Fruit fly (Drosophila melanogaster) whole organism, prepupa: ENCODE results near the gene Nopp140.

Experiments
- Blimp-1 ChIP-seq: fragments of 200-800 bp; sonication (Bioruptor generic); optimal IDR thresholded peaks from 3 replicates; lab custom pipeline; 2017; ENCODE audit warnings: missing biosample characterization, missing genetic modification characterization, mild to moderate bottlenecking, moderate library complexity, missing genetic modification reagents
- CG10631 ChIP-seq: fragments of 200-800 bp; sonication (Bioruptor generic); optimal IDR thresholded peaks from 2 replicates; lab custom pipeline; 2016; ENCODE audit warnings: missing biosample characterization, missing genetic modification characterization
- CG10669 ChIP-seq: fragments of 200-800 bp; sonication (Bioruptor generic); optimal IDR thresholded peaks from 3 replicates; lab custom pipeline; 2018; ENCODE audit warnings: missing biosample characterization, mild to moderate bottlenecking, missing genetic modification characterization, moderate library complexity
- CG1621 ChIP-seq: fragments of 200-800 bp; sonication (Bioruptor generic); optimal IDR thresholded peaks from 3 replicates; lab custom pipeline; 2018; ENCODE audit warnings: missing biosample characterization, mild to moderate bottlenecking, missing genetic modification characterization
- CG16779 ChIP-seq: fragments of 200-800 bp; sonication (Bioruptor generic); optimal IDR thresholded peaks from 3 replicates; lab custom pipeline; 2017; ENCODE audit warnings: missing biosample characterization, mild to moderate bottlenecking, missing genetic modification characterization
- CG31627 ChIP-seq: fragments of 200-800 bp; sonication (Bioruptor generic); optimal IDR thresholded peaks from 3 replicates; lab custom pipeline; 2016; ENCODE audit warnings: missing biosample characterization, missing genetic modification characterization
- CG32006 ChIP-seq: fragments of 200-800 bp; sonication (Bioruptor generic); optimal IDR thresholded peaks from 3 replicates; lab custom pipeline; 2017; ENCODE audit warnings: missing biosample characterization, mild to moderate bottlenecking, missing genetic modification characterization
- CG34406 ChIP-seq: fragments of 200-800 bp; sonication (Bioruptor generic); optimal IDR thresholded peaks from 3 replicates; lab custom pipeline; 2016; ENCODE audit warnings: missing biosample characterization, missing genetic modification characterization
- CG6163 ChIP-seq: fragments of 200-800 bp; sonication (Bioruptor generic); IDR thresholded peaks from 3 replicates; pipeline ENCODE4 v1.3.6; 2022; ENCODE audit warnings: missing biosample characterization, missing genetic modification characterization
- CG6276 ChIP-seq: fragments of 200-800 bp; sonication (Bioruptor generic); optimal IDR thresholded peaks from 2 replicates; lab custom pipeline; 2017; ENCODE audit warnings: missing biosample characterization, mild to moderate bottlenecking, missing genetic modification characterization
- CG6792 ChIP-seq: fragments of 200-800 bp; sonication (Bioruptor generic); optimal IDR thresholded peaks from 3 replicates; lab custom pipeline; 2016; ENCODE audit warnings: missing biosample characterization, missing genetic modification characterization
- CG6808 ChIP-seq: fragments of 200-800 bp; sonication (Bioruptor generic); optimal IDR thresholded peaks from 3 replicates; lab custom pipeline; 2017; ENCODE audit warnings: missing biosample characterization, missing genetic modification characterization, mild to moderate bottlenecking, moderate library complexity, missing genetic modification reagents
- CG6854 ChIP-seq: fragments of 200-800 bp; sonication (Bioruptor generic); optimal IDR thresholded peaks from 2 replicates; lab custom pipeline; 2017; ENCODE audit warnings: missing biosample characterization, mild to moderate bottlenecking, missing genetic modification characterization
- CG7368 ChIP-seq: fragments of 200-800 bp; sonication (Bioruptor generic); optimal IDR thresholded peaks from 3 replicates; lab custom pipeline; 2016; ENCODE audit warnings: missing biosample characterization, missing genetic modification characterization
- CG8119 ChIP-seq: fragments of 200-800 bp; sonication (Bioruptor generic); IDR thresholded peaks from 3 replicates; pipeline ENCODE4 v1.3.6; 2022; ENCODE audit warnings: missing biosample characterization, missing genetic modification characterization
- CG8319 ChIP-seq: fragments of 200-800 bp; sonication (Bioruptor generic); optimal IDR thresholded peaks from 3 replicates; lab custom pipeline; 2016; ENCODE audit warnings: missing biosample characterization, missing genetic modification characterization
- CG9139 ChIP-seq: fragments of 200-800 bp; sonication (Bioruptor generic); optimal IDR thresholded peaks from 3 replicates; lab custom pipeline; 2017; ENCODE audit warnings: missing biosample characterization, mild to moderate bottlenecking, missing genetic modification characterization
- Eip75B ChIP-seq: fragments of 200-800 bp; sonication (Bioruptor generic); optimal IDR thresholded peaks from 3 replicates; lab custom pipeline; 2016; ENCODE audit warnings: missing biosample characterization, missing genetic modification characterization
- Eip78C ChIP-seq: fragments of 200-800 bp; sonication (Bioruptor generic); peaks from one replicate; lab custom pipeline; 2016; ENCODE audit warnings: missing biosample characterization, missing genetic modification characterization
- Ets21C ChIP-seq: fragments of 200-800 bp; sonication (Bioruptor generic); optimal IDR thresholded peaks from 3 replicates; lab custom pipeline; 2016; ENCODE audit warnings: missing biosample characterization, missing genetic modification characterization
- Ets96B ChIP-seq: fragments of 200-800 bp; optimal IDR thresholded peaks from 2 replicates; lab custom pipeline; 2019; ENCODE audit warnings: missing biosample characterization, mild to moderate bottlenecking, missing genetic modification characterization, moderate library complexity
- Gug ChIP-seq: fragments of 200-800 bp; sonication (Bioruptor generic); IDR thresholded peaks from 2 replicates; pipeline ENCODE4 v1.3.6; 2022; ENCODE audit warnings: missing biosample characterization, missing genetic modification characterization
- Hr38 ChIP-seq: sonication (Bioruptor generic); optimal IDR thresholded peaks from 2 replicates; lab custom pipeline; 2016; ENCODE audit warnings: missing biosample characterization, missing genetic modification characterization
- Hr39 ChIP-seq: fragments of 200-800 bp; sonication (Bioruptor generic); optimal IDR thresholded peaks from 2 replicates; lab custom pipeline; 2016; ENCODE audit warnings: missing biosample characterization, missing genetic modification characterization
- Hr4 ChIP-seq: fragments of 200-800 bp; sonication (Bioruptor generic); optimal IDR thresholded peaks from 3 replicates; lab custom pipeline; 2016; ENCODE audit warnings: missing biosample characterization, missing genetic modification characterization
- Met ChIP-seq: fragments of 200-800 bp; sonication (Bioruptor generic); optimal IDR thresholded peaks from 3 replicates; lab custom pipeline; 2016; ENCODE audit warnings: missing biosample characterization, missing genetic modification characterization
- Smox ChIP-seq: fragments of 200-800 bp; sonication (Bioruptor generic); optimal IDR thresholded peaks from 3 replicates; lab custom pipeline; 2016; ENCODE audit warnings: missing biosample characterization, missing genetic modification characterization
- Sox102F ChIP-seq: fragments of 200-800 bp; sonication (Bioruptor generic); optimal IDR thresholded peaks from 2 replicates; lab custom pipeline; 2016; ENCODE audit warnings: missing biosample characterization, mild to moderate bottlenecking, missing genetic modification characterization
- Sox15 ChIP-seq: fragments of 200-800 bp; sonication (Bioruptor generic); optimal IDR thresholded peaks from 3 replicates; lab custom pipeline; 2016; ENCODE audit warnings: missing biosample characterization, missing genetic modification characterization
- achi ChIP-seq: fragments of 200-800 bp; sonication (Bioruptor generic); optimal IDR thresholded peaks from 3 replicates; lab custom pipeline; 2016; ENCODE audit warnings: missing biosample characterization, missing genetic modification characterization
- acj6 ChIP-seq: fragments of 200-800 bp; sonication (Bioruptor generic); optimal IDR thresholded peaks from 3 replicates; lab custom pipeline; 2016; ENCODE audit warnings: missing biosample characterization, missing genetic modification characterization
- cyc ChIP-seq: fragments of 200-800 bp; sonication (Bioruptor generic); optimal IDR thresholded peaks from 3 replicates; lab custom pipeline; 2016; ENCODE audit warnings: missing biosample characterization, missing genetic modification characterization
- eg ChIP-seq: fragments of 200-800 bp; sonication (Bioruptor generic); IDR thresholded peaks from 3 replicates; pipeline ENCODE4 v1.3.6; 2022; ENCODE audit warnings: missing biosample characterization, missing genetic modification characterization
- fd59A ChIP-seq: fragments of 200-800 bp; sonication (Bioruptor generic); optimal IDR thresholded peaks from 2 replicates; lab custom pipeline; 2017; ENCODE audit warnings: missing biosample characterization, mild to moderate bottlenecking, missing genetic modification characterization, missing genetic modification reagents
- fd85E ChIP-seq: fragments of 200-800 bp; sonication (Bioruptor generic); optimal IDR thresholded peaks from 3 replicates; lab custom pipeline; 2016; ENCODE audit warnings: missing biosample characterization, missing genetic modification characterization
- lz ChIP-seq: fragments of 200-800 bp; sonication (Bioruptor generic); optimal IDR thresholded peaks from 3 replicates; lab custom pipeline; 2016; ENCODE audit warnings: missing biosample characterization, missing genetic modification characterization
- net ChIP-seq: fragments of 200-800 bp; sonication (Bioruptor generic); optimal IDR thresholded peaks from 3 replicates; lab custom pipeline; 2016; ENCODE audit warnings: missing biosample characterization, missing genetic modification characterization
- pdm3 ChIP-seq: fragments of 200-800 bp; sonication (Bioruptor generic); optimal IDR thresholded peaks from 3 replicates; lab custom pipeline; 2016; ENCODE audit warnings: missing biosample characterization, missing genetic modification characterization
- svp ChIP-seq: fragments of 200-800 bp; sonication (Bioruptor generic); peaks from one replicate; lab custom pipeline; 2016; ENCODE audit warnings: missing biosample characterization, missing genetic modification characterization
- topi ChIP-seq: fragments of 200-800 bp; sonication (Bioruptor generic); optimal IDR thresholded peaks from 3 replicates; lab custom pipeline; 2016; ENCODE audit warnings: missing biosample characterization, missing genetic modification characterization
- vri ChIP-seq: fragments of 200-800 bp; sonication (Bioruptor generic); optimal IDR thresholded peaks from 3 replicates; lab custom pipeline; 2016; ENCODE audit warnings: missing biosample characterization, mild to moderate bottlenecking, missing genetic modification characterization

Nopp140 gene

dm6 chr3L:21841079-21841478 is 8.5 kb downstream of the Nopp140 start, which contains the start of gene P5CDh1 (continued):
- no peak for TF ChIP-seq CG31627 (GFP tag; lab: Kevin White, UChicago)
- TF ChIP-seq pdm3, result no peak
- TF ChIP-seq Ets96B (tag; lab: Kevin White, UChicago), result no peak
- TF ChIP-seq CG1621, result peak; percentile 65
- peak; percentile 66; the same call in 2 of the 3 replicates for TF ChIP-seq eg (GFP tag; lab: Robert Waterston, UW)
- no peak for TF ChIP-seq CG8119 (GFP tag; lab: Robert Waterston, UW)
- TF ChIP-seq net, result no peak
- TF ChIP-seq CG6276 (GFP tag; lab: Kevin White, UChicago), result no peak
- TF ChIP-seq Hr38, result no peak
- TF ChIP-seq CG7368 (GFP tag; lab: Kevin White, UChicago), result no peak
- TF ChIP-seq Sox15 (GFP tag; lab: Kevin White, UChicago), result no peak
- TF ChIP-seq Met (GFP tag; lab: Kevin White, UChicago), result no peak
- peak; percentile 47; the same call in 1 of the 3 replicates for TF ChIP-seq CG6163 (GFP tag; lab: Robert Waterston, UW)
- no peak for TF ChIP-seq CG16779 (tag; lab: Kevin White, UChicago)
- TF ChIP-seq CG6792 (GFP tag; lab: Kevin White, UChicago), result no peak
- TF ChIP-seq topi (GFP tag; lab: Kevin White, UChicago), result no peak
- TF ChIP-seq Blimp-1 (GFP tag; lab: Kevin White, UChicago), result no peak
- no peak for TF ChIP-seq Smox (GFP tag; lab: Kevin White, UChicago)
- peak; percentile 25 for TF ChIP-seq cyc (GFP tag; lab: Kevin White, UChicago)
- no peak for TF ChIP-seq fd85E (GFP tag; lab: Kevin White, UChicago)
- TF ChIP-seq fd59A (GFP tag; lab: Kevin White, UChicago), result no peak
- TF ChIP-seq Eip75B (GFP tag; lab: Kevin White, UChicago), result no peak
- TF ChIP-seq achi, result no peak
- no peak for TF ChIP-seq CG6808 (GFP tag; lab: Kevin White, UChicago)
- TF ChIP-seq CG6854 (GFP tag; lab: Kevin White, UChicago), result no peak
- TF ChIP-seq Ets21C (GFP tag; lab: Kevin White, UChicago), result no peak
- no peak for TF ChIP-seq Sox102F (GFP tag; lab: Kevin White, UChicago)
- TF ChIP-seq svp (GFP tag; lab: Kevin White, UChicago), result no peak
- TF ChIP-seq acj6 (GFP tag; lab: Kevin White, UChicago), result no peak
- TF ChIP-seq CG34406 (GFP tag; lab: Kevin White, UChicago), result no peak
- no peak for TF ChIP-seq Hr4
- no peak for TF ChIP-seq CG8319
- no peak for TF ChIP-seq CG10631 (GFP tag; lab: Kevin White, UChicago)
- TF ChIP-seq CG10669, result no peak
- TF ChIP-seq Hr39 (GFP tag; lab: Kevin White, UChicago), result no peak
- no peak for TF ChIP-seq Gug (GFP tag; lab: Robert Waterston, UW)
- peak; percentile 43 for TF ChIP-seq Eip78C (GFP tag; lab: Kevin White, UChicago)

dm6 chr3L:21842286-21842685 is 9.7 kb downstream of the Nopp140 start, which contains the start of gene CG14563:
Gene CG14563, minus strand, starts transcription at chr3L:21842386.
- TF ChIP-seq lz (GFP tag; lab: Kevin White, UChicago) (no peak), CG32006 (no peak), Sox15 (GFP tag; lab: Kevin White, UChicago) (no peak), CG9139 (no peak)
- TF ChIP-seq, all 60 proteins: peak for 0

- TF ChIP-seq pdm3 (no peak), Eip78C (GFP tag; lab: Kevin White, UChicago) (peak; percentile 33), eg (GFP tag; lab: Robert Waterston, UW) (peak; percentile 11; the same call in 1 of the 3 replicates), vri (GFP tag; lab: Kevin White, UChicago) (no peak), CG6163 (GFP tag; lab: Robert Waterston, UW) (0 out of 3 replicates have a peak, but pooled peaks have one; percentile 9)
These were observed 10.7 kb downstream of the Nopp140 start for dm6 chr3L:21843307-21843706.
